Fruit fly (Drosophila melanogaster) whole organism, embryonic: ENCODE results near the gene Ilp6.

ENCODE experiments used
- BEAF-32 ChIP-seq: fragments of 200-800 bp; sonication (Bioruptor generic); optimal IDR thresholded peaks from 3 replicates; lab custom pipeline; 2017; ENCODE audit warnings: missing biosample characterization, missing genetic modification characterization, mild to moderate bottlenecking, moderate library complexity, missing genetic modification reagents
- CG15011 ChIP-seq: fragments of 200-800 bp; sonication (Bioruptor generic); optimal IDR thresholded peaks from 3 replicates; lab custom pipeline; 2018; ENCODE audit warnings: missing biosample characterization, mild to moderate bottlenecking, missing genetic modification characterization
- CG15696 ChIP-seq: fragments of 200-800 bp; sonication (Bioruptor generic); optimal IDR thresholded peaks from 2 replicates; lab custom pipeline; 2019; ENCODE audit warnings: missing biosample characterization, mild to moderate bottlenecking, missing genetic modification characterization, moderate library complexity
- CG6689 ChIP-seq: fragments of 200-800 bp; sonication (Bioruptor generic); IDR thresholded peaks from 2 replicates; pipeline ENCODE4 v1.3.6; 2022; ENCODE audit warnings: missing biosample characterization, missing genetic modification characterization
- Dip2 ChIP-seq: fragments of 200-800 bp; sonication (Bioruptor generic); IDR thresholded peaks from 2 replicates; pipeline ENCODE4 v1.3.6; 2022; ENCODE audit warnings: missing biosample characterization, missing genetic modification characterization
- ac ChIP-seq: fragments of 200-800 bp; sonication (Bioruptor generic); optimal IDR thresholded peaks from 3 replicates; lab custom pipeline; 2017; ENCODE audit warnings: missing biosample characterization, mild to moderate bottlenecking, missing genetic modification characterization
- bowl ChIP-seq: fragments of 200-800 bp; sonication (Bioruptor generic); IDR thresholded peaks from 2 replicates; pipeline ENCODE4 v1.3.6; 2022; ENCODE audit warnings: missing biosample characterization, missing genetic modification characterization
- cas ChIP-seq: fragments of 200-800 bp; sonication (Bioruptor generic); IDR thresholded peaks from 2 replicates; pipeline ENCODE4 v1.3.6; 2022; ENCODE audit warnings: missing biosample characterization, missing genetic modification characterization
- h ChIP-seq: fragments of >200 bp; optimal IDR thresholded peaks from 2 replicates; lab custom pipeline; 2017
- jigr1 ChIP-seq: fragments of 200-800 bp; sonication (Bioruptor generic); IDR thresholded peaks from 3 replicates; pipeline ENCODE4 v1.3.6; 2022; ENCODE audit warnings: missing biosample characterization, missing genetic modification characterization
- nom ChIP-seq: fragments of 200-800 bp; sonication (Bioruptor generic); optimal IDR thresholded peaks from 2 replicates; lab custom pipeline; 2017; ENCODE audit warnings: missing biosample characterization, missing genetic modification characterization, mild to moderate bottlenecking, moderate library complexity, missing genetic modification reagents
- tgo ChIP-seq: fragments of 200-800 bp; sonication (Bioruptor generic); IDR thresholded peaks from 3 replicates; pipeline ENCODE4 v1.3.6; 2022; ENCODE audit warnings: missing biosample characterization, missing genetic modification characterization

dm6 chrX:2363733-2364132 lies 29.3 kb upstream of the Ilp6 start:
- TF ChIP-seq bowl (GFP tag; lab: Robert Waterston, UW) = no peak
- TF ChIP-seq h (lab: Kevin White, UChicago) = no peak
- no peak for TF ChIP-seq tgo (GFP tag; lab: Robert Waterston, UW)
- no peak for TF ChIP-seq jigr1 (GFP tag; lab: Robert Waterston, UW)
- TF ChIP-seq ac (GFP tag; lab: Kevin White, UChicago) = no peak
- TF ChIP-seq CG15696 (tag; lab: Kevin White, UChicago) = no peak
- TF ChIP-seq Dip2 (GFP tag; lab: Robert Waterston, UW) = no peak
- TF ChIP-seq nom (GFP tag; lab: Kevin White, UChicago) = no peak
- no peak for TF ChIP-seq CG6689 (GFP tag; lab: Robert Waterston, UW)
- TF ChIP-seq CG15011 (GFP tag; lab: Kevin White, UChicago) = no peak
- no peak for TF ChIP-seq cas (GFP tag; lab: Robert Waterston, UW)
- no peak for TF ChIP-seq BEAF-32
